Worm (Caenorhabditis elegans) whole organism, L4 larva: ENCODE results near the gene rap-1.
A peak's percentile ranks its signal among the peaks of the same experiment; 100 is the strongest.
"Not testable (repeated sequence)": the region's sequence is repeated elsewhere in the genome, so short reads cannot be mapped to it uniquely, and the experiment has no call there.

Experiments used
- D1046.2 ChIP-seq: fragments of 200-800 bp; sonication (Bioruptor generic); IDR thresholded peaks from 2 replicates; pipeline ENCODE4 v1.3.6; 2022; ENCODE audit warnings: missing genetic modification characterization, missing compliant biosample characterization
- F26F4.8 ChIP-seq: fragments of 200-800 bp; sonication (Bioruptor generic); conservative IDR thresholded peaks from 2 replicates; pipeline ENCODE4 v1.3.6; 2022; ENCODE audit warnings: missing genetic modification characterization, missing compliant biosample characterization
- F49E8.2 ChIP-seq: sonication (generic microtip); optimal IDR thresholded peaks from 2 replicates; lab custom pipeline; 2016; ENCODE audit warnings: missing compliant biosample characterization, mild to moderate bottlenecking, missing genetic modification characterization, borderline replicate concordance
- Y105C5A.15 ChIP-seq: fragments of 200-800 bp; sonication (Bioruptor generic); IDR thresholded peaks from 2 replicates; pipeline ENCODE4 v1.3.6; 2022; ENCODE audit warnings: missing genetic modification characterization, missing compliant biosample characterization
- Y48G9A.11 ChIP-seq: fragments of 200-800 bp; sonication (Bioruptor generic); IDR thresholded peaks from 2 replicates; pipeline ENCODE4 v1.3.6; 2022; ENCODE audit warnings: missing genetic modification reagents, missing genetic modification characterization, missing compliant biosample characterization
- aha-1 ChIP-seq: fragments of 150-350 bp; peaks from one replicate; lab custom pipeline; 2014; ENCODE audit warnings: missing biosample characterization, missing genetic modification characterization
- arid-1 ChIP-seq: fragments of 200-800 bp; sonication (Bioruptor generic); conservative IDR thresholded peaks from 2 replicates; pipeline ENCODE4 v1.3.6; 2022; ENCODE audit warnings: missing genetic modification reagents, missing genetic modification characterization, missing compliant biosample characterization
- attf-4 ChIP-seq: sonication (generic microtip); optimal IDR thresholded peaks from 3 replicates; lab custom pipeline; 2017; ENCODE audit warnings: missing biosample characterization, missing genetic modification characterization
- ceh-44 ChIP-seq: fragments of 200-800 bp; sonication (Bioruptor generic); IDR thresholded peaks from 2 replicates; pipeline ENCODE4 v1.3.6; 2022; ENCODE audit warnings: missing genetic modification reagents, missing genetic modification characterization, missing compliant biosample characterization
- daf-16 ChIP-seq, 3 experiments: sonication (generic microtip); optimal IDR thresholded peaks; 2 replicates each; lab custom pipeline; 2016 to 2017; ENCODE audit warnings: missing genetic modification characterization in 3 of 3, missing genetic modification reagents in 3 of 3, mild to moderate bottlenecking in 2 of 3, missing compliant biosample characterization in 2 of 3, missing biosample characterization in 1 of 3, moderate library complexity in 1 of 3
- daf-19 ChIP-seq: fragments of 200-800 bp; sonication (Bioruptor generic); conservative IDR thresholded peaks from 2 replicates; pipeline ENCODE4 v1.3.6; 2022; ENCODE audit warnings: missing genetic modification characterization, missing compliant biosample characterization
- dmd-8 ChIP-seq: fragments of 200-800 bp; sonication (Bioruptor generic); IDR thresholded peaks from 2 replicates; pipeline ENCODE4 v1.3.6; 2022; ENCODE audit warnings: missing genetic modification characterization, missing compliant biosample characterization
- fkh-10 ChIP-seq: fragments of 150-350 bp; optimal IDR thresholded peaks from 2 replicates; lab custom pipeline; 2014; ENCODE audit warnings: missing biosample characterization, missing genetic modification reagents, missing genetic modification characterization
- fos-1 ChIP-seq: fragments of 150-350 bp; optimal IDR thresholded peaks from 2 replicates; lab custom pipeline; 2014; ENCODE audit warnings: missing biosample characterization, missing genetic modification characterization
- hif-1 ChIP-seq, 2 experiments: sonication (generic microtip); optimal IDR thresholded peaks; 2 replicates each; lab custom pipeline; 2016 to 2017; ENCODE audit warnings: missing compliant biosample characterization in 2 of 2, missing genetic modification characterization in 2 of 2, missing genetic modification reagents in 2 of 2, missing genotype in 2 of 2, mild to moderate bottlenecking in 1 of 2
- hlh-30 ChIP-seq: sonication (generic microtip); optimal IDR thresholded peaks from 2 replicates; lab custom pipeline; 2017; ENCODE audit warnings: antibody characterized with exemption, mild to moderate bottlenecking, missing genetic modification characterization, missing compliant biosample characterization; ENCODE audit not compliant: insufficient read depth
- lim-7 ChIP-seq: fragments of 200-800 bp; sonication (Bioruptor generic); IDR thresholded peaks from 2 replicates; pipeline ENCODE4 v1.3.6; 2022; ENCODE audit warnings: missing genetic modification characterization, missing compliant biosample characterization
- lin-38 ChIP-seq: fragments of 200-800 bp; sonication (Bioruptor generic); IDR thresholded peaks from 2 replicates; pipeline ENCODE4 v1.3.6; 2022; ENCODE audit warnings: missing genetic modification reagents, missing genetic modification characterization, missing compliant biosample characterization
- madf-5 ChIP-seq, 2 experiments: fragments of 200-800 bp; sonication (Bioruptor generic); IDR thresholded peaks; 2 replicates each; pipeline ENCODE4 v1.3.6; 2022; ENCODE audit warnings: missing compliant biosample characterization in 2 of 2, missing genetic modification characterization in 2 of 2
- mxl-2 ChIP-seq: fragments of 200-800 bp; sonication (Bioruptor generic); conservative IDR thresholded peaks from 2 replicates; pipeline ENCODE4 v1.3.6; 2022; ENCODE audit warnings: missing genetic modification reagents, missing genetic modification characterization, missing compliant biosample characterization
- mxl-3 ChIP-seq: fragments of 200-800 bp; sonication (Bioruptor generic); optimal IDR thresholded peaks from 2 replicates; lab custom pipeline; 2018; ENCODE audit warnings: mild to moderate bottlenecking, missing genetic modification characterization, missing compliant biosample characterization
- nhr-102 ChIP-seq: sonication (generic microtip); optimal IDR thresholded peaks from 2 replicates; lab custom pipeline; 2016; ENCODE audit warnings: mild to moderate bottlenecking, missing genetic modification characterization, moderate library complexity, missing compliant biosample characterization
- nhr-41 ChIP-seq: fragments of 200-800 bp; sonication (Bioruptor generic); IDR thresholded peaks from 2 replicates; pipeline ENCODE4 v1.3.6; 2022; ENCODE audit warnings: missing genetic modification reagents, missing genetic modification characterization, missing compliant biosample characterization
- nhr-76 ChIP-seq: fragments of 150-350 bp; optimal IDR thresholded peaks from 2 replicates; lab custom pipeline; 2014; ENCODE audit warnings: missing biosample characterization, missing genetic modification characterization
- pha-4 ChIP-seq, 2 experiments: fragments of 150-350 bp in 1 of 2; fragments of 200-800 bp in 1 of 2; sonication (Bioruptor generic) in 1 of 2; IDR thresholded peaks in 1 of 2; optimal IDR thresholded peaks in 1 of 2; 2 replicates each; pipeline versions ENCODE4 v1.3.6 to Lab custom; 2014 to 2022; ENCODE audit warnings: missing genetic modification characterization in 2 of 2, missing genetic modification reagents in 2 of 2, missing biosample characterization in 1 of 2, missing compliant biosample characterization in 1 of 2
- php-3 ChIP-seq: fragments of 200-800 bp; sonication (Bioruptor generic); IDR thresholded peaks from 2 replicates; pipeline ENCODE4 v1.3.6; 2022; ENCODE audit warnings: missing genetic modification reagents, missing genetic modification characterization, missing compliant biosample characterization
- saeg-2 ChIP-seq: fragments of 200-800 bp; sonication (Bioruptor generic); IDR thresholded peaks from 2 replicates; pipeline ENCODE4 v1.3.6; 2022; ENCODE audit warnings: missing genetic modification reagents, missing genetic modification characterization, missing compliant biosample characterization
- sdz-12 ChIP-seq: fragments of 200-800 bp; sonication (Bioruptor generic); optimal IDR thresholded peaks from 2 replicates; lab custom pipeline; 2018; ENCODE audit warnings: mild to moderate bottlenecking, missing genetic modification characterization, missing compliant biosample characterization
- snpc-1.2 ChIP-seq: fragments of 200-800 bp; sonication (Bioruptor generic); IDR thresholded peaks from 2 replicates; pipeline ENCODE4 v1.3.6; 2022; ENCODE audit warnings: missing genetic modification reagents, missing genetic modification characterization, missing compliant biosample characterization
- spr-3 ChIP-seq: fragments of 200-800 bp; sonication (Bioruptor generic); optimal IDR thresholded peaks from 2 replicates; lab custom pipeline; 2018; ENCODE audit warnings: mild to moderate bottlenecking, missing genetic modification characterization, missing compliant biosample characterization
- tra-1 ChIP-seq: fragments of 200-800 bp; sonication (Bioruptor generic); IDR thresholded peaks from 2 replicates; pipeline ENCODE4 v1.3.6; 2022; ENCODE audit warnings: missing genetic modification reagents, missing genetic modification characterization, missing compliant biosample characterization
- vab-7 ChIP-seq: fragments of 200-800 bp; sonication (Bioruptor generic); IDR thresholded peaks from 2 replicates; pipeline ENCODE4 v1.3.6; 2022; ENCODE audit warnings: missing genetic modification reagents, missing genetic modification characterization, missing compliant biosample characterization
- zfp-2 ChIP-seq: sonication (generic microtip); optimal IDR thresholded peaks from 2 replicates; lab custom pipeline; 2016; ENCODE audit warnings: mild to moderate bottlenecking, missing genetic modification characterization, missing compliant biosample characterization
- zfp-3 ChIP-seq: fragments of 200-800 bp; sonication (Bioruptor generic); conservative IDR thresholded peaks from 2 replicates; pipeline ENCODE4 v1.3.6; 2022; ENCODE audit warnings: missing genetic modification reagents, missing genetic modification characterization, missing compliant biosample characterization
- zip-11 ChIP-seq: fragments of 200-800 bp; sonication (Bioruptor generic); IDR thresholded peaks from 2 replicates; pipeline ENCODE4 v1.3.6; 2022; ENCODE audit warnings: missing genetic modification characterization, missing compliant biosample characterization

The rap-1 gene

ce11 chrIV:8918790-8919189 is at the start of gene rap-1:
Gene rap-1 (minus strand): TSS chrIV:8918890.
- TF ChIP-seq hif-1 (tag; optimal IDR thresholded peaks at IDR 0.05; lab: Kevin White, UChicago) (no peak), daf-19 (GFP tag; lab: Robert Waterston, UW) (no peak), spr-3 (GFP tag; lab: Kevin White, UChicago) (no peak), attf-4 (no peak), nhr-102 (tag; lab: Kevin White, UChicago) (no peak), mxl-3 (GFP tag; lab: Kevin White, UChicago) (no peak)

ce11 chrIV:8967990-8968389 is 49.3 kb upstream of the rap-1 start, which contains the start of gene suex-2:
Gene suex-2 (plus strand): TSS chrIV:8968290.
- TF ChIP-seq tra-1 (GFP tag; lab: Robert Waterston, UW) (no peak), aha-1 (peak; percentile 8)

ce11 chrIV:8965883-8966282 is 47.2 kb upstream of the rap-1 start, which contains the start of gene C53B4.2:
Gene C53B4.2 (plus strand): TSS chrIV:8966183.
- TF ChIP-seq zfp-2 = no peak
- no peak for TF ChIP-seq mxl-2 (GFP tag; lab: Robert Waterston, UW)
- no peak for TF ChIP-seq hlh-30
- no peak for TF ChIP-seq sdz-12
- TF ChIP-seq zip-11 (GFP tag; lab: Robert Waterston, UW) = no peak
- no peak for TF ChIP-seq F49E8.2 (tag; lab: Kevin White, UChicago)
- no peak for TF ChIP-seq vab-7 (GFP tag; lab: Robert Waterston, UW)
- TF ChIP-seq saeg-2 = no peak
- no peak for TF ChIP-seq fos-1
- TF ChIP-seq nhr-76 (tag; lab: Kevin White, UChicago) = no peak
- TF ChIP-seq fkh-10 (GFP tag; lab: Kevin White, UChicago) = no peak
- no peak for TF ChIP-seq daf-16 (GFP tag; optimal IDR thresholded peaks at IDR 0.05; lab: Kevin White, UChicago)
- no peak for TF ChIP-seq daf-16 (tag; optimal IDR thresholded peaks at IDR 0.05; lab: Kevin White, UChicago)
- TF ChIP-seq ceh-44 = no peak
- TF ChIP-seq F26F4.8 (GFP tag; lab: Robert Waterston, UW) = no peak
- TF ChIP-seq lim-7 (GFP tag; lab: Robert Waterston, UW) = no peak
- TF ChIP-seq madf-5 (GFP tag; IDR thresholded peaks at IDR 0.05; lab: Robert Waterston, UW) = no peak
- TF ChIP-seq zfp-3 (GFP tag; lab: Robert Waterston, UW) = no peak
- TF ChIP-seq, all 104 proteins: peak for 0

- peak; percentile 94 for TF ChIP-seq lim-7 (GFP tag; lab: Robert Waterston, UW)
- peak; percentile 58; the same call in 1 of the 2 replicates for TF ChIP-seq Y48G9A.11
- TF ChIP-seq lin-38 (GFP tag; lab: Robert Waterston, UW) = peak; percentile 65; the same call in 1 of the 2 replicates
- TF ChIP-seq Y105C5A.15 (GFP tag; lab: Robert Waterston, UW) = peak; percentile 67; the same call in 1 of the 2 replicates
- 0 out of 2 replicates have a peak, but pooled peaks have one; percentile 23 for TF ChIP-seq arid-1 (GFP tag; lab: Robert Waterston, UW)
- peak; percentile 62 for TF ChIP-seq nhr-41 (GFP tag; lab: Robert Waterston, UW)
- TF ChIP-seq madf-5 (GFP tag; IDR thresholded peaks at IDR 0.05; lab: Robert Waterston, UW) = 0 out of 4 replicates have a peak, but pooled peaks of 1 of the 2 experiments have one; percentile 62
- TF ChIP-seq pha-4 (GFP tag; IDR thresholded peaks at IDR 0.05; lab: Robert Waterston, UW) = peak; percentile 41; the same call in 1 of the 2 replicates
- not testable (repeated sequence) for TF ChIP-seq pha-4 (tag; optimal IDR thresholded peaks at IDR 0.05; lab: Kevin White, UChicago)
- TF ChIP-seq vab-7 (GFP tag; lab: Robert Waterston, UW) = peak; percentile 50; the same call in 1 of the 2 replicates
- TF ChIP-seq php-3 (GFP tag; lab: Robert Waterston, UW) = 0 out of 2 replicates have a peak, but pooled peaks have one; percentile 28
- TF ChIP-seq tra-1 (GFP tag; lab: Robert Waterston, UW) = peak; percentile 49; the same call in 1 of the 2 replicates
- peak; percentile 81 for TF ChIP-seq snpc-1.2 (GFP tag; lab: Robert Waterston, UW)
- TF ChIP-seq dmd-8 = 0 out of 2 replicates have a peak, but pooled peaks have one; percentile 64
- peak; percentile 68; the same call in 1 of the 2 replicates for TF ChIP-seq D1046.2 (GFP tag; lab: Robert Waterston, UW)
Observed at ce11 chrIV:8964042-8964441, 45.4 kb upstream of the rap-1 start.
